Fruit fly (Drosophila melanogaster) whole organism, prepupa: ENCODE data around the gene CG18787.

Source experiments
- CG10669 ChIP-seq: fragments of 200-800 bp; sonication (Bioruptor generic); optimal IDR thresholded peaks from 3 replicates; lab custom pipeline; 2018; ENCODE audit warnings: missing biosample characterization, mild to moderate bottlenecking, missing genetic modification characterization, moderate library complexity
- CG16779 ChIP-seq: fragments of 200-800 bp; sonication (Bioruptor generic); optimal IDR thresholded peaks from 3 replicates; lab custom pipeline; 2017; ENCODE audit warnings: missing biosample characterization, mild to moderate bottlenecking, missing genetic modification characterization
- CG32006 ChIP-seq: fragments of 200-800 bp; sonication (Bioruptor generic); optimal IDR thresholded peaks from 3 replicates; lab custom pipeline; 2017; ENCODE audit warnings: missing biosample characterization, mild to moderate bottlenecking, missing genetic modification characterization
- CG6854 ChIP-seq: fragments of 200-800 bp; sonication (Bioruptor generic); optimal IDR thresholded peaks from 2 replicates; lab custom pipeline; 2017; ENCODE audit warnings: missing biosample characterization, mild to moderate bottlenecking, missing genetic modification characterization
- CG7368 ChIP-seq: fragments of 200-800 bp; sonication (Bioruptor generic); optimal IDR thresholded peaks from 3 replicates; lab custom pipeline; 2016; ENCODE audit warnings: missing biosample characterization, missing genetic modification characterization
- Gug ChIP-seq: fragments of 200-800 bp; sonication (Bioruptor generic); IDR thresholded peaks from 2 replicates; pipeline ENCODE4 v1.3.6; 2022; ENCODE audit warnings: missing biosample characterization, missing genetic modification characterization
- Hr4 ChIP-seq: fragments of 200-800 bp; sonication (Bioruptor generic); optimal IDR thresholded peaks from 3 replicates; lab custom pipeline; 2016; ENCODE audit warnings: missing biosample characterization, missing genetic modification characterization
- fkh ChIP-seq: fragments of 200-800 bp; sonication (Bioruptor generic); optimal IDR thresholded peaks from 3 replicates; lab custom pipeline; 2017; ENCODE audit warnings: missing biosample characterization, mild to moderate bottlenecking, missing genetic modification characterization, moderate library complexity

DNA sequence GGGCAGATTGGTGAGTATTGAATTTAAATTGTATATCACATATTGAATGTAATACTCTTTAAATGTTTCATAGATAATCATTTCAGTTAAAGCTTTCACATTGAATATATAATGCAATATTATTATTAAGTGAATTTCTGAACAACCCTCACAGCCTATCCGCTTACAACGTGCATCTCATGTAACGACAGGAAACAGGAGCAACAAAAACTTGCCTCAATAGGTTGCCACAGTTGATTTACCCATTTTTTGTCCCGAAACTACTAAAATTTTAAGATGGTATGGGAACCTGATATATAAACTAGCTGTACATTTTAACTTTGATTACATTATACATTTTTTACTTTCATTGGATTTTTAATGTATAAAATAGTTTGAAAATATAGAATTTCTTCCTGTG is 40.4 kb downstream of the CG18787 start:
- TF ChIP-seq CG6854 (no peak), CG16779 (tag; lab: Kevin White, UChicago) (no peak), Gug (GFP tag; lab: Robert Waterston, UW) (no peak), CG10669 (GFP tag; lab: Kevin White, UChicago) (no peak), fkh (GFP tag; lab: Kevin White, UChicago) (no peak), Hr4 (GFP tag; lab: Kevin White, UChicago) (peak; percentile 5), CG32006 (peak; percentile 51), CG7368 (GFP tag; lab: Kevin White, UChicago) (no peak)
